Worm (Caenorhabditis elegans) whole organism, mixed stage, embryonic: Measurements from ENCODE around the gene ndub-3.

Source experiments
- ceh-43 ChIP-seq: fragments of 200-800 bp; sonication (Bioruptor generic); optimal IDR thresholded peaks from 2 replicates; lab custom pipeline; 2018; ENCODE audit warnings: mild to moderate bottlenecking, missing genetic modification characterization, moderate library complexity, missing compliant biosample characterization
- ces-1 ChIP-seq: fragments of 150-350 bp; optimal IDR thresholded peaks from 2 replicates; lab custom pipeline; 2014; ENCODE audit warnings: missing biosample characterization, missing genetic modification reagents, missing genetic modification characterization
- elt-3 ChIP-seq: fragments of 150-350 bp; optimal IDR thresholded peaks from 2 replicates; lab custom pipeline; 2014; ENCODE audit warnings: missing biosample characterization, missing genetic modification characterization
- lin-13 ChIP-seq: fragments of 150-350 bp; optimal IDR thresholded peaks from 2 replicates; lab custom pipeline; 2014; ENCODE audit warnings: missing biosample characterization, missing genetic modification characterization
- lsy-2 ChIP-seq: fragments of 150-350 bp; optimal IDR thresholded peaks from 2 replicates; lab custom pipeline; 2014; ENCODE audit warnings: missing biosample characterization, missing genetic modification characterization
- nhr-2 ChIP-seq: fragments of 150-350 bp; optimal IDR thresholded peaks from 2 replicates; lab custom pipeline; 2014; ENCODE audit warnings: missing biosample characterization, missing genetic modification characterization
- nhr-237 ChIP-seq: fragments of 150-350 bp; optimal IDR thresholded peaks from 2 replicates; lab custom pipeline; 2014; ENCODE audit warnings: missing biosample characterization, missing genetic modification characterization
- nhr-76 ChIP-seq: sonication (generic microtip); optimal IDR thresholded peaks from 2 replicates; lab custom pipeline; 2017; ENCODE audit warnings: missing biosample characterization, missing genetic modification characterization

ce11 chrII:8997479-8997878, 32.8 kb upstream of the ndub-3 start, which contains the start of the genes F44G4.3 and tdp-1:
- TF ChIP-seq nhr-76 (tag; lab: Kevin White, UChicago) (no peak), nhr-237 (no peak), ces-1 (GFP tag; lab: Kevin White, UChicago) (peak; percentile 97), elt-3 (tag; lab: Kevin White, UChicago) (no peak), lsy-2 (tag; lab: Kevin White, UChicago) (peak; percentile 93), lin-13 (tag; lab: Kevin White, UChicago) (no peak), ceh-43 (GFP tag; lab: Kevin White, UChicago) (no peak), nhr-2 (tag; lab: Kevin White, UChicago) (no peak)
